Fruit fly (Drosophila melanogaster) whole organism, embryonic: ENCODE results near the gene AP-1-2beta.
A peak's percentile ranks its signal among the peaks of the same experiment; 100 is the strongest.

Experiments
- Bdp1 ChIP-seq: fragments of 200-800 bp; sonication (Bioruptor generic); optimal IDR thresholded peaks from 3 replicates; lab custom pipeline; 2016; ENCODE audit warnings: missing biosample characterization, missing genetic modification characterization
- CG10979 ChIP-seq: fragments of 200-800 bp; sonication (Bioruptor generic); optimal IDR thresholded peaks from 2 replicates; lab custom pipeline; 2018; ENCODE audit warnings: missing biosample characterization, mild to moderate bottlenecking, missing genetic modification characterization, moderate library complexity
- CG11093 ChIP-seq: fragments of 200-800 bp; sonication (Bioruptor generic); IDR thresholded peaks from 3 replicates; pipeline ENCODE4 v1.3.6; 2022; ENCODE audit warnings: missing biosample characterization, missing genetic modification characterization
- CG11695 ChIP-seq: fragments of 200-800 bp; sonication (Bioruptor generic); IDR thresholded peaks from 3 replicates; pipeline ENCODE4 v1.3.6; 2022; ENCODE audit warnings: missing biosample characterization, missing genetic modification characterization
- CG12391 ChIP-seq: fragments of 200-800 bp; sonication (Bioruptor generic); optimal IDR thresholded peaks from 3 replicates; lab custom pipeline; 2018; ENCODE audit warnings: missing biosample characterization, mild to moderate bottlenecking, missing genetic modification characterization, moderate library complexity
- CG12769 ChIP-seq: fragments of 200-800 bp; sonication (Bioruptor generic); optimal IDR thresholded peaks from 2 replicates; lab custom pipeline; 2019; ENCODE audit warnings: missing biosample characterization, mild to moderate bottlenecking, missing genetic modification characterization, moderate library complexity
- CG13296 ChIP-seq: fragments of 200-800 bp; sonication (Bioruptor generic); optimal IDR thresholded peaks from 3 replicates; lab custom pipeline; 2018; ENCODE audit warnings: missing biosample characterization, mild to moderate bottlenecking, missing genetic modification characterization
- CG13424 ChIP-seq: fragments of 200-800 bp; sonication (Bioruptor generic); optimal IDR thresholded peaks from 2 replicates; lab custom pipeline; 2019; ENCODE audit warnings: missing biosample characterization, mild to moderate bottlenecking, missing genetic modification characterization, moderate library complexity
- CG14050 ChIP-seq: fragments of 200-800 bp; sonication (Bioruptor generic); IDR thresholded peaks from 3 replicates; pipeline ENCODE4 v1.3.6; 2022; ENCODE audit warnings: missing biosample characterization, missing genetic modification characterization
- CG15269 ChIP-seq: fragments of 200-800 bp; sonication (Bioruptor generic); optimal IDR thresholded peaks from 2 replicates; lab custom pipeline; 2018; ENCODE audit warnings: missing biosample characterization, mild to moderate bottlenecking, missing genetic modification characterization, moderate library complexity
- CG16813 ChIP-seq: fragments of 200-800 bp; sonication (Bioruptor generic); IDR thresholded peaks from 3 replicates; pipeline ENCODE4 v1.3.6; 2022; ENCODE audit warnings: missing biosample characterization, missing genetic modification characterization; ENCODE audit not compliant: partially characterized antibody
- CG17361 ChIP-seq: fragments of 200-800 bp; sonication (Bioruptor generic); IDR thresholded peaks from 3 replicates; pipeline ENCODE4 v1.3.6; 2022; ENCODE audit warnings: missing biosample characterization, missing genetic modification characterization
- CG18011 ChIP-seq: fragments of 200-800 bp; sonication (Bioruptor generic); optimal IDR thresholded peaks from 2 replicates; lab custom pipeline; 2017; ENCODE audit warnings: missing biosample characterization, missing genetic modification characterization, mild to moderate bottlenecking, moderate library complexity, missing genotype
- CG18262 ChIP-seq: fragments of 200-800 bp; optimal IDR thresholded peaks from 3 replicates; lab custom pipeline; 2019; ENCODE audit warnings: missing biosample characterization, mild to moderate bottlenecking, missing genetic modification characterization, moderate library complexity
- CG30020 ChIP-seq: fragments of 200-800 bp; optimal IDR thresholded peaks from 2 replicates; lab custom pipeline; 2019; ENCODE audit warnings: missing biosample characterization, mild to moderate bottlenecking, missing genetic modification characterization, moderate library complexity
- CG34224 ChIP-seq: fragments of 200-800 bp; sonication (Bioruptor generic); IDR thresholded peaks from 3 replicates; pipeline ENCODE4 v1.3.6; 2022; ENCODE audit warnings: missing biosample characterization, missing genetic modification characterization; ENCODE audit not compliant: partially characterized antibody
- CG6272 ChIP-seq: fragments of 200-800 bp; sonication (Bioruptor generic); IDR thresholded peaks from 2 replicates; pipeline ENCODE4 v1.3.6; 2022; ENCODE audit warnings: missing biosample characterization, missing genetic modification characterization
- CG8478 ChIP-seq: fragments of >200 bp; optimal IDR thresholded peaks from 2 replicates; lab custom pipeline; 2018
- CG9817 ChIP-seq: fragments of 200-800 bp; sonication (Bioruptor generic); optimal IDR thresholded peaks from 2 replicates; lab custom pipeline; 2018; ENCODE audit warnings: missing biosample characterization, mild to moderate bottlenecking, missing genetic modification characterization, moderate library complexity
- D19A ChIP-seq: fragments of 200-800 bp; optimal IDR thresholded peaks from 3 replicates; lab custom pipeline; 2019; ENCODE audit warnings: missing biosample characterization, mild to moderate bottlenecking, missing genetic modification characterization, moderate library complexity
- Dek ChIP-seq: fragments of 200-800 bp; sonication (Bioruptor generic); optimal IDR thresholded peaks from 3 replicates; lab custom pipeline; 2019; ENCODE audit warnings: missing biosample characterization, mild to moderate bottlenecking, missing genetic modification characterization, moderate library complexity
- Ets97D ChIP-seq: fragments of 200-800 bp; sonication (Bioruptor generic); optimal IDR thresholded peaks from 3 replicates; lab custom pipeline; 2016; ENCODE audit warnings: missing biosample characterization, missing genetic modification characterization
- Max ChIP-seq: fragments of 200-800 bp; sonication (Bioruptor generic); optimal IDR thresholded peaks from 2 replicates; lab custom pipeline; 2016; ENCODE audit warnings: missing biosample characterization, mild to moderate bottlenecking, missing genetic modification characterization
- Rx ChIP-seq: fragments of 200-800 bp; sonication (Bioruptor generic); IDR thresholded peaks from 2 replicates; pipeline ENCODE4 v1.3.6; 2022; ENCODE audit warnings: missing biosample characterization, missing genetic modification characterization
- Six4 ChIP-seq: fragments of 200-800 bp; sonication (Bioruptor generic); optimal IDR thresholded peaks from 2 replicates; lab custom pipeline; 2016; ENCODE audit warnings: missing biosample characterization, missing genetic modification characterization
- Sox100B ChIP-seq: fragments of 200-800 bp; sonication (Bioruptor generic); optimal IDR thresholded peaks from 3 replicates; lab custom pipeline; 2018; ENCODE audit warnings: missing biosample characterization, mild to moderate bottlenecking, missing genetic modification characterization
- az2 ChIP-seq: fragments of 200-800 bp; sonication (Bioruptor generic); optimal IDR thresholded peaks from 3 replicates; lab custom pipeline; 2016; ENCODE audit warnings: missing biosample characterization, missing genetic modification characterization
- bsh ChIP-seq, 2 experiments: fragments of 200-800 bp; sonication (Bioruptor generic); optimal IDR thresholded peaks; 2 replicates each; lab custom pipeline; 2017 to 2018; ENCODE audit warnings: mild to moderate bottlenecking in 2 of 2, missing biosample characterization in 2 of 2, missing genetic modification characterization in 2 of 2, moderate library complexity in 1 of 2
- cg ChIP-seq: fragments of 200-800 bp; sonication (Bioruptor generic); optimal IDR thresholded peaks from 3 replicates; lab custom pipeline; 2019; ENCODE audit warnings: missing biosample characterization, mild to moderate bottlenecking, missing genetic modification characterization, moderate library complexity
- corto ChIP-seq: fragments of 200-800 bp; sonication (Bioruptor generic); optimal IDR thresholded peaks from 2 replicates; lab custom pipeline; 2016; ENCODE audit warnings: missing biosample characterization, mild to moderate bottlenecking, missing genetic modification characterization, moderate library complexity
- crc ChIP-seq: fragments of 200-800 bp; sonication (Bioruptor generic); optimal IDR thresholded peaks from 2 replicates; lab custom pipeline; 2016; ENCODE audit warnings: missing biosample characterization, missing genetic modification characterization
- da ChIP-seq: fragments of 200-800 bp; sonication (Bioruptor generic); optimal IDR thresholded peaks from 2 replicates; lab custom pipeline; 2016; ENCODE audit warnings: missing biosample characterization, missing genetic modification characterization
- dysf ChIP-seq: fragments of 200-800 bp; sonication (Bioruptor generic); IDR thresholded peaks from 3 replicates; pipeline ENCODE4 v1.3.6; 2022; ENCODE audit warnings: missing biosample characterization, missing genetic modification characterization
- esg ChIP-seq: fragments of 200-800 bp; sonication (Bioruptor generic); conservative IDR thresholded peaks from 2 replicates; pipeline ENCODE4 v1.3.6; 2022; ENCODE audit warnings: missing biosample characterization, missing genetic modification characterization
- exex ChIP-seq: fragments of 200-800 bp; sonication (Bioruptor generic); optimal IDR thresholded peaks from 4 replicates; lab custom pipeline; 2018; ENCODE audit warnings: missing biosample characterization, mild to moderate bottlenecking, missing genetic modification characterization, moderate library complexity
- gsb ChIP-seq: fragments of 200-800 bp; sonication (Bioruptor generic); IDR thresholded peaks from 2 replicates; pipeline ENCODE4 v1.3.6; 2022; ENCODE audit warnings: missing biosample characterization, missing genetic modification characterization
- lola ChIP-seq, 3 experiments: fragments of >200 bp in 2 of 3; fragments of 200-800 bp in 1 of 3; sonication (Bioruptor generic) in 1 of 3; optimal IDR thresholded peaks; 2 replicates each; lab custom pipeline; 2017 to 2019; ENCODE audit warnings: missing biosample characterization in 3 of 3, missing genetic modification characterization in 3 of 3, mild to moderate bottlenecking in 1 of 3, moderate library complexity in 1 of 3
- nerfin-1 ChIP-seq: fragments of 200-800 bp; sonication (Bioruptor generic); optimal IDR thresholded peaks from 3 replicates; lab custom pipeline; 2019; ENCODE audit warnings: missing biosample characterization, mild to moderate bottlenecking, missing genetic modification characterization, moderate library complexity
- odd ChIP-seq: fragments of 200-800 bp; sonication (Bioruptor generic); optimal IDR thresholded peaks from 2 replicates; lab custom pipeline; 2017; ENCODE audit warnings: missing biosample characterization, mild to moderate bottlenecking, missing genetic modification characterization
- onecut ChIP-seq: fragments of 200-800 bp; sonication (Bioruptor generic); IDR thresholded peaks from 2 replicates; pipeline ENCODE4 v1.3.6; 2022; ENCODE audit warnings: missing biosample characterization, missing genetic modification characterization
- peb ChIP-seq: fragments of 200-800 bp; sonication (Bioruptor generic); IDR thresholded peaks from 2 replicates; pipeline ENCODE4 v1.3.6; 2022; ENCODE audit warnings: missing biosample characterization, missing genetic modification characterization
- pros ChIP-seq: fragments of 200-800 bp; sonication (Bioruptor generic); optimal IDR thresholded peaks from 3 replicates; lab custom pipeline; 2019; ENCODE audit warnings: missing biosample characterization, mild to moderate bottlenecking, missing genetic modification characterization, moderate library complexity
- pum ChIP-seq: fragments of 200-800 bp; sonication (Bioruptor generic); optimal IDR thresholded peaks from 2 replicates; lab custom pipeline; 2016; ENCODE audit warnings: missing biosample characterization, missing genetic modification characterization
- rib ChIP-seq: fragments of 200-800 bp; sonication (Bioruptor generic); IDR thresholded peaks from 2 replicates; pipeline ENCODE4 v1.3.6; 2022; ENCODE audit warnings: missing biosample characterization, missing genetic modification characterization
- sim ChIP-seq: fragments of 200-800 bp; sonication (Bioruptor generic); IDR thresholded peaks from 2 replicates; pipeline ENCODE4 v1.3.6; 2022; ENCODE audit warnings: missing biosample characterization, missing genetic modification characterization
- sug ChIP-seq: fragments of 200-800 bp; optimal IDR thresholded peaks from 2 replicates; lab custom pipeline; 2019; ENCODE audit warnings: missing biosample characterization, mild to moderate bottlenecking, missing genetic modification characterization, moderate library complexity
- ttk ChIP-seq: fragments of 200-800 bp; sonication (Bioruptor generic); IDR thresholded peaks from 2 replicates; pipeline ENCODE4 v2.1.2; 2022; ENCODE audit warnings: missing biosample characterization, missing genetic modification characterization
- usp ChIP-seq: fragments of >200 bp; optimal IDR thresholded peaks from 2 replicates; lab custom pipeline; 2017; ENCODE audit warnings: missing biosample characterization, missing genetic modification characterization
- vnd ChIP-seq: fragments of 200-800 bp; sonication (Bioruptor generic); IDR thresholded peaks from 3 replicates; pipeline ENCODE4 v1.3.6; 2022; ENCODE audit warnings: missing biosample characterization, missing genetic modification characterization; ENCODE audit not compliant: partially characterized antibody

AP-1-2beta gene

dm6 chrX:19683040-19683875 is 47.5 kb upstream of the AP-1-2beta start, which contains the start of the genes dome and Ubqn (continued):
- no peak for TF ChIP-seq CG10979 (tag; lab: Kevin White, UChicago)
- TF ChIP-seq lola (GFP tag; optimal IDR thresholded peaks at IDR 0.05; lab: Kevin White, UChicago): no peak
- TF ChIP-seq sug: peak; percentile 74
- TF ChIP-seq CG13296 (GFP tag; lab: Kevin White, UChicago): peak; percentile 23
- no peak for TF ChIP-seq Bdp1 (GFP tag; lab: Kevin White, UChicago)
- TF ChIP-seq CG11093: no peak
- 0 out of 2 replicates have a peak, but pooled peaks have one; percentile 14 for TF ChIP-seq CG6272 (GFP tag; lab: Robert Waterston, UW)
- TF ChIP-seq odd (GFP tag; lab: Kevin White, UChicago): peak; percentile 11
- no peak for TF ChIP-seq peb (GFP tag; lab: Robert Waterston, UW)
- TF ChIP-seq sim: no peak
- peak; percentile 37 for TF ChIP-seq CG12769
- peak; percentile 68 for TF ChIP-seq Ets97D
- peak; percentile 96 for TF ChIP-seq vnd
- TF ChIP-seq CG13424 (tag; lab: Kevin White, UChicago): peak; percentile 3
- TF ChIP-seq CG12391 (tag; lab: Kevin White, UChicago): peak; percentile 6
- no peak for TF ChIP-seq CG14050 (GFP tag; lab: Robert Waterston, UW)
- peak; percentile 67; the same call in 2 of the 3 replicates for TF ChIP-seq CG17361 (GFP tag; lab: Robert Waterston, UW)
- peak; percentile 95 for TF ChIP-seq cg (GFP tag; lab: Kevin White, UChicago)
- no peak for TF ChIP-seq da (GFP tag; lab: Kevin White, UChicago)
- TF ChIP-seq pum: no peak
- no peak for TF ChIP-seq CG11695 (GFP tag; lab: Robert Waterston, UW)
- no peak for TF ChIP-seq az2 (GFP tag; lab: Kevin White, UChicago)
- TF ChIP-seq nerfin-1 (tag; lab: Kevin White, UChicago): no peak
- TF ChIP-seq Max (GFP tag; lab: Kevin White, UChicago): peak; percentile 1
- TF ChIP-seq CG9817: no peak
- no peak for TF ChIP-seq esg (GFP tag; lab: Robert Waterston, UW)
- peak; percentile 84 for TF ChIP-seq CG34224
- TF ChIP-seq D19A (tag; lab: Kevin White, UChicago): no peak
- no peak for TF ChIP-seq CG15269 (tag; lab: Kevin White, UChicago)
- TF ChIP-seq Rx (GFP tag; lab: Robert Waterston, UW): no peak
- no peak for TF ChIP-seq Dek (tag; lab: Kevin White, UChicago)
- no peak for TF ChIP-seq rib (GFP tag; lab: Robert Waterston, UW)
- TF ChIP-seq gsb (GFP tag; lab: Robert Waterston, UW): no peak
- peak; percentile 63 for TF ChIP-seq CG30020
- TF ChIP-seq Six4 (GFP tag; lab: Kevin White, UChicago): no peak
- peak; percentile 14 for TF ChIP-seq CG18262 (tag; lab: Kevin White, UChicago)
- TF ChIP-seq CG8478 (lab: Kevin White, UChicago): peak; percentile 83
- TF ChIP-seq usp: no peak
- TF ChIP-seq Sox100B: no peak
- no peak for TF ChIP-seq CG18011
- peak; percentile 95 for TF ChIP-seq CG16813 (GFP tag; lab: Robert Waterston, UW)
- TF ChIP-seq bsh (GFP tag; optimal IDR thresholded peaks at IDR 0.05; lab: Kevin White, UChicago): peak in 1 of 2 experiments; percentile 25
- no peak for TF ChIP-seq exex (tag; lab: Kevin White, UChicago)
- no peak for TF ChIP-seq pros
- TF ChIP-seq onecut (GFP tag; lab: Robert Waterston, UW): no peak; the same call in 1 of the 2 replicates
- no peak for TF ChIP-seq crc (GFP tag; lab: Kevin White, UChicago)
- no peak for TF ChIP-seq corto (GFP tag; lab: Kevin White, UChicago)
- no peak for TF ChIP-seq dysf
- TF ChIP-seq ttk (GFP tag; lab: Robert Waterston, UW): no peak
